Worm (Caenorhabditis elegans) whole organism, late embryonic: ENCODE data around the gene K04B12.2.

Experiments
- ceh-22 ChIP-seq: sonication (generic microtip); optimal IDR thresholded peaks from 2 replicates; lab custom pipeline; 2017; ENCODE audit warnings: missing biosample characterization, missing genetic modification characterization
- elt-4 ChIP-seq: sonication (generic microtip); optimal IDR thresholded peaks from 2 replicates; lab custom pipeline; 2016; ENCODE audit warnings: missing genetic modification characterization, missing compliant biosample characterization
- madf-2 ChIP-seq: sonication (generic microtip); optimal IDR thresholded peaks from 2 replicates; lab custom pipeline; 2017; ENCODE audit warnings: missing genetic modification characterization, missing compliant biosample characterization

- TF ChIP-seq ceh-22 (no peak), madf-2 (tag; lab: Kevin White, UChicago) (no peak), elt-4 (tag; lab: Kevin White, UChicago) (no peak)
These were observed 43.0 kb upstream of the K04B12.2 start for ce11 chrII:14480772-14481171.
